Fruit fly (Drosophila melanogaster) whole organism, prepupa: ENCODE data around the gene Nopp140.

ENCODE experiments used
- Blimp-1 ChIP-seq: fragments of 200-800 bp; sonication (Bioruptor generic); optimal IDR thresholded peaks from 3 replicates; lab custom pipeline; 2017; ENCODE audit warnings: missing biosample characterization, missing genetic modification characterization, mild to moderate bottlenecking, moderate library complexity, missing genetic modification reagents
- CG10631 ChIP-seq: fragments of 200-800 bp; sonication (Bioruptor generic); optimal IDR thresholded peaks from 2 replicates; lab custom pipeline; 2016; ENCODE audit warnings: missing biosample characterization, missing genetic modification characterization
- CG10669 ChIP-seq: fragments of 200-800 bp; sonication (Bioruptor generic); optimal IDR thresholded peaks from 3 replicates; lab custom pipeline; 2018; ENCODE audit warnings: missing biosample characterization, mild to moderate bottlenecking, missing genetic modification characterization, moderate library complexity
- CG11762 ChIP-seq: fragments of 200-800 bp; sonication (Bioruptor generic); optimal IDR thresholded peaks from 3 replicates; lab custom pipeline; 2016; ENCODE audit warnings: missing biosample characterization, missing genetic modification characterization; ENCODE audit not compliant: insufficient read depth
- CG11902 ChIP-seq: fragments of 200-800 bp; sonication (Bioruptor generic); optimal IDR thresholded peaks from 3 replicates; lab custom pipeline; 2016; ENCODE audit warnings: missing biosample characterization, missing genetic modification characterization
- CG15336 ChIP-seq: fragments of 200-800 bp; sonication (Bioruptor generic); IDR thresholded peaks from 2 replicates; pipeline ENCODE4 v1.3.6; 2022; ENCODE audit warnings: missing biosample characterization, missing genetic modification characterization
- CG1621 ChIP-seq: fragments of 200-800 bp; sonication (Bioruptor generic); optimal IDR thresholded peaks from 3 replicates; lab custom pipeline; 2018; ENCODE audit warnings: missing biosample characterization, mild to moderate bottlenecking, missing genetic modification characterization
- CG16779 ChIP-seq: fragments of 200-800 bp; sonication (Bioruptor generic); optimal IDR thresholded peaks from 3 replicates; lab custom pipeline; 2017; ENCODE audit warnings: missing biosample characterization, mild to moderate bottlenecking, missing genetic modification characterization
- CG3032 ChIP-seq: fragments of 200-800 bp; optimal IDR thresholded peaks from 2 replicates; lab custom pipeline; 2019; ENCODE audit warnings: missing biosample characterization, mild to moderate bottlenecking, missing genetic modification characterization, moderate library complexity
- CG31627 ChIP-seq: fragments of 200-800 bp; sonication (Bioruptor generic); optimal IDR thresholded peaks from 3 replicates; lab custom pipeline; 2016; ENCODE audit warnings: missing biosample characterization, missing genetic modification characterization
- CG34406 ChIP-seq: fragments of 200-800 bp; sonication (Bioruptor generic); optimal IDR thresholded peaks from 3 replicates; lab custom pipeline; 2016; ENCODE audit warnings: missing biosample characterization, missing genetic modification characterization
- CG3919 ChIP-seq: fragments of 200-800 bp; sonication (Bioruptor generic); optimal IDR thresholded peaks from 3 replicates; lab custom pipeline; 2016; ENCODE audit warnings: missing biosample characterization, missing genetic modification characterization
- CG6163 ChIP-seq: fragments of 200-800 bp; sonication (Bioruptor generic); IDR thresholded peaks from 3 replicates; pipeline ENCODE4 v1.3.6; 2022; ENCODE audit warnings: missing biosample characterization, missing genetic modification characterization
- CG6792 ChIP-seq: fragments of 200-800 bp; sonication (Bioruptor generic); optimal IDR thresholded peaks from 3 replicates; lab custom pipeline; 2016; ENCODE audit warnings: missing biosample characterization, missing genetic modification characterization
- CG6808 ChIP-seq: fragments of 200-800 bp; sonication (Bioruptor generic); optimal IDR thresholded peaks from 3 replicates; lab custom pipeline; 2017; ENCODE audit warnings: missing biosample characterization, missing genetic modification characterization, mild to moderate bottlenecking, moderate library complexity, missing genetic modification reagents
- CG7368 ChIP-seq: fragments of 200-800 bp; sonication (Bioruptor generic); optimal IDR thresholded peaks from 3 replicates; lab custom pipeline; 2016; ENCODE audit warnings: missing biosample characterization, missing genetic modification characterization
- CG8119 ChIP-seq: fragments of 200-800 bp; sonication (Bioruptor generic); IDR thresholded peaks from 3 replicates; pipeline ENCODE4 v1.3.6; 2022; ENCODE audit warnings: missing biosample characterization, missing genetic modification characterization
- CG8319 ChIP-seq: fragments of 200-800 bp; sonication (Bioruptor generic); optimal IDR thresholded peaks from 3 replicates; lab custom pipeline; 2016; ENCODE audit warnings: missing biosample characterization, missing genetic modification characterization
- CG8632 ChIP-seq: fragments of 200-800 bp; sonication (Bioruptor generic); optimal IDR thresholded peaks from 3 replicates; lab custom pipeline; 2016; ENCODE audit warnings: missing biosample characterization, missing genetic modification characterization
- CG9139 ChIP-seq: fragments of 200-800 bp; sonication (Bioruptor generic); optimal IDR thresholded peaks from 3 replicates; lab custom pipeline; 2017; ENCODE audit warnings: missing biosample characterization, mild to moderate bottlenecking, missing genetic modification characterization
- Eip75B ChIP-seq: fragments of 200-800 bp; sonication (Bioruptor generic); optimal IDR thresholded peaks from 3 replicates; lab custom pipeline; 2016; ENCODE audit warnings: missing biosample characterization, missing genetic modification characterization
- Eip78C ChIP-seq: fragments of 200-800 bp; sonication (Bioruptor generic); peaks from one replicate; lab custom pipeline; 2016; ENCODE audit warnings: missing biosample characterization, missing genetic modification characterization
- Eip93F ChIP-seq: fragments of 200-800 bp; sonication (Bioruptor generic); optimal IDR thresholded peaks from 2 replicates; lab custom pipeline; 2016; ENCODE audit warnings: missing biosample characterization, mild to moderate bottlenecking, missing genetic modification characterization
- Ets96B ChIP-seq: fragments of 200-800 bp; optimal IDR thresholded peaks from 2 replicates; lab custom pipeline; 2019; ENCODE audit warnings: missing biosample characterization, mild to moderate bottlenecking, missing genetic modification characterization, moderate library complexity
- Hr38 ChIP-seq: sonication (Bioruptor generic); optimal IDR thresholded peaks from 2 replicates; lab custom pipeline; 2016; ENCODE audit warnings: missing biosample characterization, missing genetic modification characterization
- Hr39 ChIP-seq: fragments of 200-800 bp; sonication (Bioruptor generic); optimal IDR thresholded peaks from 2 replicates; lab custom pipeline; 2016; ENCODE audit warnings: missing biosample characterization, missing genetic modification characterization
- Hr4 ChIP-seq: fragments of 200-800 bp; sonication (Bioruptor generic); optimal IDR thresholded peaks from 3 replicates; lab custom pipeline; 2016; ENCODE audit warnings: missing biosample characterization, missing genetic modification characterization
- Lpt ChIP-seq: fragments of 200-800 bp; sonication (Bioruptor generic); optimal IDR thresholded peaks from 3 replicates; lab custom pipeline; 2016; ENCODE audit warnings: missing biosample characterization, missing genetic modification characterization
- OdsH ChIP-seq: fragments of 200-800 bp; sonication (Bioruptor generic); optimal IDR thresholded peaks from 3 replicates; lab custom pipeline; 2016; ENCODE audit warnings: missing biosample characterization, missing genetic modification characterization
- Sox102F ChIP-seq: fragments of 200-800 bp; sonication (Bioruptor generic); optimal IDR thresholded peaks from 2 replicates; lab custom pipeline; 2016; ENCODE audit warnings: missing biosample characterization, mild to moderate bottlenecking, missing genetic modification characterization
- Sox14 ChIP-seq: fragments of 200-800 bp; sonication (Bioruptor generic); optimal IDR thresholded peaks from 3 replicates; lab custom pipeline; 2016; ENCODE audit warnings: missing biosample characterization, missing genetic modification characterization
- Sox15 ChIP-seq: fragments of 200-800 bp; sonication (Bioruptor generic); optimal IDR thresholded peaks from 3 replicates; lab custom pipeline; 2016; ENCODE audit warnings: missing biosample characterization, missing genetic modification characterization
- achi ChIP-seq: fragments of 200-800 bp; sonication (Bioruptor generic); optimal IDR thresholded peaks from 3 replicates; lab custom pipeline; 2016; ENCODE audit warnings: missing biosample characterization, missing genetic modification characterization
- acj6 ChIP-seq: fragments of 200-800 bp; sonication (Bioruptor generic); optimal IDR thresholded peaks from 3 replicates; lab custom pipeline; 2016; ENCODE audit warnings: missing biosample characterization, missing genetic modification characterization
- cyc ChIP-seq: fragments of 200-800 bp; sonication (Bioruptor generic); optimal IDR thresholded peaks from 3 replicates; lab custom pipeline; 2016; ENCODE audit warnings: missing biosample characterization, missing genetic modification characterization
- dac ChIP-seq: fragments of 200-800 bp; sonication (Bioruptor generic); optimal IDR thresholded peaks from 2 replicates; lab custom pipeline; 2017; ENCODE audit warnings: missing biosample characterization, mild to moderate bottlenecking, missing genetic modification characterization
- dsx ChIP-seq: fragments of 200-800 bp; optimal IDR thresholded peaks from 3 replicates; lab custom pipeline; 2019; ENCODE audit warnings: missing biosample characterization, mild to moderate bottlenecking, missing genetic modification characterization, moderate library complexity; ENCODE audit not compliant: poor library complexity, severe bottlenecking
- eg ChIP-seq: fragments of 200-800 bp; sonication (Bioruptor generic); IDR thresholded peaks from 3 replicates; pipeline ENCODE4 v1.3.6; 2022; ENCODE audit warnings: missing biosample characterization, missing genetic modification characterization
- esn ChIP-seq: fragments of 200-800 bp; sonication (Bioruptor generic); optimal IDR thresholded peaks from 2 replicates; lab custom pipeline; 2016; ENCODE audit warnings: missing biosample characterization, mild to moderate bottlenecking, missing genetic modification characterization, moderate library complexity
- fd85E ChIP-seq: fragments of 200-800 bp; sonication (Bioruptor generic); optimal IDR thresholded peaks from 3 replicates; lab custom pipeline; 2016; ENCODE audit warnings: missing biosample characterization, missing genetic modification characterization
- fkh ChIP-seq: fragments of 200-800 bp; sonication (Bioruptor generic); optimal IDR thresholded peaks from 3 replicates; lab custom pipeline; 2017; ENCODE audit warnings: missing biosample characterization, mild to moderate bottlenecking, missing genetic modification characterization, moderate library complexity
- lz ChIP-seq: fragments of 200-800 bp; sonication (Bioruptor generic); optimal IDR thresholded peaks from 3 replicates; lab custom pipeline; 2016; ENCODE audit warnings: missing biosample characterization, missing genetic modification characterization
- net ChIP-seq: fragments of 200-800 bp; sonication (Bioruptor generic); optimal IDR thresholded peaks from 3 replicates; lab custom pipeline; 2016; ENCODE audit warnings: missing biosample characterization, missing genetic modification characterization
- salr ChIP-seq, 2 experiments: fragments of 200-800 bp; sonication (Bioruptor generic); optimal IDR thresholded peaks; 3 replicates each; lab custom pipeline; 2016 to 2018; ENCODE audit warnings: missing biosample characterization in 2 of 2, missing genetic modification characterization in 2 of 2, mild to moderate bottlenecking in 1 of 2
- spab ChIP-seq: fragments of 200-800 bp; sonication (Bioruptor generic); optimal IDR thresholded peaks from 2 replicates; lab custom pipeline; 2017; ENCODE audit warnings: missing biosample characterization, mild to moderate bottlenecking, missing genetic modification characterization, missing genetic modification reagents
- ss ChIP-seq, 2 experiments: fragments of 200-800 bp; sonication (Bioruptor generic); optimal IDR thresholded peaks; 2 replicates in 1 of 2; 3 replicates in 1 of 2; lab custom pipeline; 2017 to 2018; ENCODE audit warnings: mild to moderate bottlenecking in 2 of 2, missing biosample characterization in 2 of 2, missing genetic modification characterization in 2 of 2, moderate library complexity in 1 of 2
- svp ChIP-seq: fragments of 200-800 bp; sonication (Bioruptor generic); peaks from one replicate; lab custom pipeline; 2016; ENCODE audit warnings: missing biosample characterization, missing genetic modification characterization
- topi ChIP-seq: fragments of 200-800 bp; sonication (Bioruptor generic); optimal IDR thresholded peaks from 3 replicates; lab custom pipeline; 2016; ENCODE audit warnings: missing biosample characterization, missing genetic modification characterization
- vri ChIP-seq: fragments of 200-800 bp; sonication (Bioruptor generic); optimal IDR thresholded peaks from 3 replicates; lab custom pipeline; 2016; ENCODE audit warnings: missing biosample characterization, mild to moderate bottlenecking, missing genetic modification characterization

Gene Nopp140

dm6 chr3L:21832203-21833160 lies at the start of gene Nopp140, which contains the start of gene CG7148:
TSS of gene Nopp140 (plus strand) at chr3L:21832774.
TSS of gene CG7148 (minus strand) at chr3L:21832253.
- no peak for TF ChIP-seq Sox102F (GFP tag; lab: Kevin White, UChicago)
- TF ChIP-seq eg (GFP tag; lab: Robert Waterston, UW), result peak; percentile 85
- no peak for TF ChIP-seq achi (GFP tag; lab: Kevin White, UChicago)
- TF ChIP-seq CG1621 (tag; lab: Kevin White, UChicago), result no peak
- peak; percentile 53 for TF ChIP-seq topi (GFP tag; lab: Kevin White, UChicago)
- peak; percentile 65 for TF ChIP-seq CG10631 (GFP tag; lab: Kevin White, UChicago)
- TF ChIP-seq fkh (GFP tag; lab: Kevin White, UChicago), result no peak
- TF ChIP-seq Eip93F (GFP tag; lab: Kevin White, UChicago), result no peak
- peak; percentile 62 for TF ChIP-seq net (GFP tag; lab: Kevin White, UChicago)
- TF ChIP-seq Hr38, result no peak
- TF ChIP-seq CG15336, result peak; percentile 38; the same call in 1 of the 2 replicates
- TF ChIP-seq Blimp-1, result no peak
- peak; percentile 63 for TF ChIP-seq CG3032 (tag; lab: Kevin White, UChicago)
- TF ChIP-seq Hr4 (GFP tag; lab: Kevin White, UChicago), result peak; percentile 52
- peak; percentile 59 for TF ChIP-seq esn (GFP tag; lab: Kevin White, UChicago)
- TF ChIP-seq CG34406 (GFP tag; lab: Kevin White, UChicago), result peak; percentile 52
- TF ChIP-seq CG6163 (GFP tag; lab: Robert Waterston, UW), result peak; percentile 73
- TF ChIP-seq CG8319, result peak; percentile 8
- peak; percentile 48 for TF ChIP-seq CG6792 (GFP tag; lab: Kevin White, UChicago)
- peak; percentile 43 for TF ChIP-seq dsx
- TF ChIP-seq spab, result no peak
- peak; percentile 58 for TF ChIP-seq CG7368 (GFP tag; lab: Kevin White, UChicago)
- TF ChIP-seq Lpt (GFP tag; lab: Kevin White, UChicago), result peak; percentile 31
- peak in 1 of 2 experiments; percentile 18 for TF ChIP-seq salr (GFP tag; optimal IDR thresholded peaks at IDR 0.05; lab: Kevin White, UChicago)
- peak; percentile 23 for TF ChIP-seq Ets96B (tag; lab: Kevin White, UChicago)
- no peak for TF ChIP-seq CG10669
- peak; percentile 70 for TF ChIP-seq CG31627 (GFP tag; lab: Kevin White, UChicago)
- no peak for TF ChIP-seq fd85E (GFP tag; lab: Kevin White, UChicago)
- peak; percentile 60 for TF ChIP-seq cyc (GFP tag; lab: Kevin White, UChicago)
- no peak for TF ChIP-seq CG9139
- peak; percentile 51 for TF ChIP-seq lz (GFP tag; lab: Kevin White, UChicago)
- TF ChIP-seq svp (GFP tag; lab: Kevin White, UChicago), result peak; percentile 41
- peak; percentile 36 for TF ChIP-seq Sox15 (GFP tag; lab: Kevin White, UChicago)
- TF ChIP-seq dac (GFP tag; lab: Kevin White, UChicago), result peak; percentile 41
- TF ChIP-seq CG16779 (tag; lab: Kevin White, UChicago), result no peak
- TF ChIP-seq Sox14 (GFP tag; lab: Kevin White, UChicago), result peak; percentile 37
- TF ChIP-seq CG11902 (GFP tag; lab: Kevin White, UChicago), result peak; percentile 42
- TF ChIP-seq Eip75B (GFP tag; lab: Kevin White, UChicago), result no peak
- TF ChIP-seq Hr39, result peak; percentile 63
- peak; percentile 60 for TF ChIP-seq acj6
- TF ChIP-seq Eip78C (GFP tag; lab: Kevin White, UChicago), result peak; percentile 65
- no peak for TF ChIP-seq vri (GFP tag; lab: Kevin White, UChicago)
- TF ChIP-seq CG11762 (GFP tag; lab: Kevin White, UChicago), result peak; percentile 6
- TF ChIP-seq CG8119 (GFP tag; lab: Robert Waterston, UW), result 0 out of 3 replicates have a peak, but pooled peaks have one; percentile 45
- peak; percentile 64 for TF ChIP-seq CG8632 (GFP tag; lab: Kevin White, UChicago)
- TF ChIP-seq CG3919 (GFP tag; lab: Kevin White, UChicago), result peak; percentile 74
- no peak for TF ChIP-seq CG6808 (GFP tag; lab: Kevin White, UChicago)
- no peak for TF ChIP-seq ss (GFP tag; optimal IDR thresholded peaks at IDR 0.05; lab: Kevin White, UChicago)
- TF ChIP-seq OdsH (GFP tag; lab: Kevin White, UChicago), result peak; percentile 60
